Fruit fly (Drosophila melanogaster) whole organism, embryonic: ENCODE measurements around the gene ATPsynepsilonL.
A peak's percentile ranks its signal among the peaks of the same experiment; 100 is the strongest.

Source experiments
- Aef1 ChIP-seq: fragments of 200-800 bp; sonication (Bioruptor generic); IDR thresholded peaks from 3 replicates; pipeline ENCODE4 v1.3.6; 2022; ENCODE audit warnings: missing biosample characterization, missing genetic modification characterization
- BtbVII ChIP-seq: fragments of 200-800 bp; sonication (Bioruptor generic); optimal IDR thresholded peaks from 3 replicates; lab custom pipeline; 2017; ENCODE audit warnings: missing biosample characterization, mild to moderate bottlenecking, missing genetic modification characterization
- Bteb2 ChIP-seq: fragments of 200-800 bp; sonication (Bioruptor generic); optimal IDR thresholded peaks from 2 replicates; lab custom pipeline; 2016; ENCODE audit warnings: missing biosample characterization, missing genetic modification characterization
- CG10321 ChIP-seq: fragments of 200-800 bp; sonication (Bioruptor generic); IDR thresholded peaks from 2 replicates; pipeline ENCODE4 v1.3.6; 2022; ENCODE audit warnings: missing biosample characterization, missing genetic modification characterization
- CG10462 ChIP-seq: fragments of 200-800 bp; sonication (Bioruptor generic); optimal IDR thresholded peaks from 2 replicates; lab custom pipeline; 2016; ENCODE audit warnings: missing biosample characterization, missing genetic modification characterization
- CG11247 ChIP-seq: fragments of 200-800 bp; sonication (Bioruptor generic); IDR thresholded peaks from 2 replicates; pipeline ENCODE4 v1.3.6; 2022; ENCODE audit warnings: missing biosample characterization, missing genetic modification characterization
- CG11560 ChIP-seq: fragments of 200-800 bp; sonication (Bioruptor generic); IDR thresholded peaks from 3 replicates; pipeline ENCODE4 v1.3.6; 2022; ENCODE audit warnings: missing biosample characterization, missing genetic modification characterization
- CG12219 ChIP-seq: fragments of 200-800 bp; sonication (Bioruptor generic); optimal IDR thresholded peaks from 3 replicates; lab custom pipeline; 2018; ENCODE audit warnings: missing biosample characterization, mild to moderate bottlenecking, missing genetic modification characterization
- CG13287 ChIP-seq: fragments of 200-800 bp; sonication (Bioruptor generic); IDR thresholded peaks from 2 replicates; pipeline ENCODE4 v1.3.6; 2022; ENCODE audit warnings: missing biosample characterization, missing genetic modification characterization; ENCODE audit not compliant: partially characterized antibody
- CG14014 ChIP-seq: fragments of 200-800 bp; sonication (Bioruptor generic); IDR thresholded peaks from 2 replicates; pipeline ENCODE4 v1.3.6; 2022; ENCODE audit warnings: missing biosample characterization, missing genetic modification characterization
- CG1603 ChIP-seq: fragments of 200-800 bp; sonication (Bioruptor generic); optimal IDR thresholded peaks from 2 replicates; lab custom pipeline; 2019; ENCODE audit warnings: missing biosample characterization, mild to moderate bottlenecking, missing genetic modification characterization, moderate library complexity
- CG16815 ChIP-seq: fragments of 200-800 bp; sonication (Bioruptor generic); optimal IDR thresholded peaks from 3 replicates; lab custom pipeline; 2017; ENCODE audit warnings: missing biosample characterization, mild to moderate bottlenecking, missing genetic modification characterization
- CG17802 ChIP-seq: fragments of 200-800 bp; sonication (Bioruptor generic); optimal IDR thresholded peaks from 2 replicates; lab custom pipeline; 2018; ENCODE audit warnings: missing biosample characterization, mild to moderate bottlenecking, missing genetic modification characterization, moderate library complexity
- CG17912 ChIP-seq: fragments of 200-800 bp; sonication (Bioruptor generic); optimal IDR thresholded peaks from 2 replicates; lab custom pipeline; 2018; ENCODE audit warnings: missing biosample characterization, mild to moderate bottlenecking, missing genetic modification characterization
- CG2875 ChIP-seq: fragments of 200-800 bp; sonication (Bioruptor generic); optimal IDR thresholded peaks from 2 replicates; lab custom pipeline; 2017; ENCODE audit warnings: missing biosample characterization, mild to moderate bottlenecking, missing genetic modification characterization, missing genetic modification reagents
- CG30403 ChIP-seq: fragments of 200-800 bp; sonication (Bioruptor generic); optimal IDR thresholded peaks from 3 replicates; lab custom pipeline; 2016; ENCODE audit warnings: missing biosample characterization, missing genetic modification characterization
- CG3163 ChIP-seq: fragments of 200-800 bp; sonication (Bioruptor generic); optimal IDR thresholded peaks from 3 replicates; lab custom pipeline; 2016; ENCODE audit warnings: missing biosample characterization, missing genetic modification characterization
- CG3995 ChIP-seq: fragments of 200-800 bp; sonication (Bioruptor generic); optimal IDR thresholded peaks from 3 replicates; lab custom pipeline; 2016; ENCODE audit warnings: missing biosample characterization, missing genetic modification characterization
- CG4282 ChIP-seq: fragments of 200-800 bp; sonication (Bioruptor generic); optimal IDR thresholded peaks from 2 replicates; lab custom pipeline; 2016; ENCODE audit warnings: missing biosample characterization, missing genetic modification characterization
- CG7928 ChIP-seq: fragments of 200-800 bp; sonication (Bioruptor generic); optimal IDR thresholded peaks from 2 replicates; lab custom pipeline; 2017; ENCODE audit warnings: missing biosample characterization, mild to moderate bottlenecking, missing genetic modification characterization
- D ChIP-seq, 2 experiments: fragments of 200-800 bp in 1 of 2; fragments of >200 bp in 1 of 2; sonication (Bioruptor generic) in 1 of 2; optimal IDR thresholded peaks; 2 replicates in 1 of 2; 3 replicates in 1 of 2; lab custom pipeline; 2017; ENCODE audit warnings: mild to moderate bottlenecking in 1 of 2, missing biosample characterization in 1 of 2, missing genetic modification characterization in 1 of 2, missing genetic modification reagents in 1 of 2
- Dbx ChIP-seq: fragments of 200-800 bp; sonication (Bioruptor generic); IDR thresholded peaks from 3 replicates; pipeline ENCODE4 v1.3.6; 2022; ENCODE audit warnings: missing biosample characterization, missing genetic modification characterization
- Dek ChIP-seq: fragments of 200-800 bp; sonication (Bioruptor generic); optimal IDR thresholded peaks from 3 replicates; lab custom pipeline; 2019; ENCODE audit warnings: missing biosample characterization, mild to moderate bottlenecking, missing genetic modification characterization, moderate library complexity
- E2f2 ChIP-seq: fragments of 200-800 bp; sonication (Bioruptor generic); IDR thresholded peaks from 2 replicates; pipeline ENCODE4 v1.3.6; 2022; ENCODE audit warnings: missing biosample characterization, missing genetic modification characterization
- Gug ChIP-seq: fragments of 200-800 bp; sonication (Bioruptor generic); IDR thresholded peaks from 4 replicates; pipeline ENCODE4 v1.3.6; 2022; ENCODE audit warnings: missing biosample characterization, missing genetic modification characterization
- Mad ChIP-seq: fragments of 200-800 bp; sonication (Bioruptor generic); optimal IDR thresholded peaks from 2 replicates; lab custom pipeline; 2016; ENCODE audit warnings: missing biosample characterization, missing genetic modification characterization
- Stat92E ChIP-seq, 3 experiments: fragments of >200 bp in 2 of 3; fragments of 200-800 bp in 1 of 3; sonication (Bioruptor generic) in 1 of 3; optimal IDR thresholded peaks; 2 replicates each; lab custom pipeline; 2017 to 2019; ENCODE audit warnings: missing biosample characterization in 3 of 3, missing genetic modification characterization in 3 of 3, mild to moderate bottlenecking in 1 of 3, moderate library complexity in 1 of 3
- YL-1 ChIP-seq: fragments of 200-800 bp; sonication (Bioruptor generic); optimal IDR thresholded peaks from 3 replicates; lab custom pipeline; 2017; ENCODE audit warnings: missing biosample characterization, mild to moderate bottlenecking, missing genetic modification characterization
- az2 ChIP-seq: fragments of 200-800 bp; sonication (Bioruptor generic); optimal IDR thresholded peaks from 3 replicates; lab custom pipeline; 2016; ENCODE audit warnings: missing biosample characterization, missing genetic modification characterization
- dimm ChIP-seq: fragments of 200-800 bp; sonication (Bioruptor generic); IDR thresholded peaks from 2 replicates; pipeline ENCODE4 v1.3.6; 2022; ENCODE audit warnings: missing biosample characterization, missing genetic modification characterization
- dm ChIP-seq: fragments of 200-800 bp; sonication (Bioruptor generic); optimal IDR thresholded peaks from 3 replicates; lab custom pipeline; 2016; ENCODE audit warnings: missing biosample characterization, missing genetic modification characterization
- dpn ChIP-seq, 2 experiments: fragments of 200-800 bp; sonication (Bioruptor generic); optimal IDR thresholded peaks; 3 replicates each; lab custom pipeline; 2016; ENCODE audit warnings: missing biosample characterization in 2 of 2, missing genetic modification characterization in 2 of 2
- eyg ChIP-seq: fragments of 200-800 bp; sonication (Bioruptor generic); optimal IDR thresholded peaks from 3 replicates; lab custom pipeline; 2016; ENCODE audit warnings: missing biosample characterization, missing genetic modification characterization
- gem ChIP-seq: fragments of 200-800 bp; sonication (Bioruptor generic); optimal IDR thresholded peaks from 2 replicates; lab custom pipeline; 2019; ENCODE audit warnings: missing biosample characterization, mild to moderate bottlenecking, missing genetic modification characterization, moderate library complexity
- h ChIP-seq: fragments of >200 bp; optimal IDR thresholded peaks from 2 replicates; lab custom pipeline; 2017
- ind ChIP-seq: fragments of 200-800 bp; sonication (Bioruptor generic); optimal IDR thresholded peaks from 3 replicates; lab custom pipeline; 2016; ENCODE audit warnings: missing biosample characterization, missing genetic modification characterization
- knrl ChIP-seq: fragments of 200-800 bp; sonication (Bioruptor generic); IDR thresholded peaks from 3 replicates; pipeline ENCODE4 v1.3.6; 2022; ENCODE audit warnings: missing biosample characterization, missing genetic modification characterization; ENCODE audit not compliant: partially characterized antibody
- mirr ChIP-seq: fragments of 200-800 bp; sonication (Bioruptor generic); optimal IDR thresholded peaks from 3 replicates; lab custom pipeline; 2018; ENCODE audit warnings: missing biosample characterization, mild to moderate bottlenecking, missing genetic modification characterization
- nerfin-2 ChIP-seq: fragments of 200-800 bp; sonication (Bioruptor generic); IDR thresholded peaks from 2 replicates; pipeline ENCODE4 v1.3.6; 2022; ENCODE audit warnings: missing biosample characterization, missing genetic modification characterization; ENCODE audit not compliant: partially characterized antibody
- pnt ChIP-seq: fragments of 200-800 bp; sonication (Bioruptor generic); optimal IDR thresholded peaks from 3 replicates; lab custom pipeline; 2016; ENCODE audit warnings: missing biosample characterization, missing genetic modification characterization
- prd ChIP-seq, 3 experiments: fragments of >200 bp in 2 of 3; fragments of 200-800 bp in 1 of 3; sonication (Bioruptor generic) in 1 of 3; optimal IDR thresholded peaks in 2 of 3; IDR thresholded peaks in 1 of 3; 2 replicates in 2 of 3; 3 replicates in 1 of 3; pipeline versions ENCODE4 v1.3.6 to Lab custom; 2017 to 2022; ENCODE audit warnings: missing biosample characterization in 1 of 3, missing genetic modification characterization in 1 of 3
- shn ChIP-seq: fragments of 200-800 bp; sonication (Bioruptor generic); optimal IDR thresholded peaks from 3 replicates; lab custom pipeline; 2016; ENCODE audit warnings: missing biosample characterization, missing genetic modification characterization
- sisA ChIP-seq: fragments of 200-800 bp; sonication (Bioruptor generic); IDR thresholded peaks from 2 replicates; pipeline ENCODE4 v1.3.6; 2022; ENCODE audit warnings: missing biosample characterization, missing genetic modification characterization
- tin ChIP-seq: fragments of 200-800 bp; sonication (Bioruptor generic); optimal IDR thresholded peaks from 3 replicates; lab custom pipeline; 2016; ENCODE audit warnings: missing biosample characterization, missing genetic modification characterization
- tll ChIP-seq, 2 experiments: fragments of 200-800 bp in 1 of 2; fragments of >200 bp in 1 of 2; sonication (Bioruptor generic) in 1 of 2; optimal IDR thresholded peaks; 2 replicates each; lab custom pipeline; 2017 to 2019; ENCODE audit warnings: missing biosample characterization in 2 of 2, missing genetic modification characterization in 2 of 2, mild to moderate bottlenecking in 1 of 2, moderate library complexity in 1 of 2
- trem ChIP-seq: fragments of 200-800 bp; optimal IDR thresholded peaks from 3 replicates; lab custom pipeline; 2019; ENCODE audit warnings: missing biosample characterization, mild to moderate bottlenecking, missing genetic modification characterization, moderate library complexity
- twi ChIP-seq: fragments of 200-800 bp; optimal IDR thresholded peaks from 2 replicates; lab custom pipeline; 2019; ENCODE audit warnings: missing biosample characterization, mild to moderate bottlenecking, missing genetic modification characterization, moderate library complexity
- zen2 ChIP-seq: fragments of 200-800 bp; sonication (Bioruptor generic); IDR thresholded peaks from 3 replicates; pipeline ENCODE4 v1.3.6; 2022; ENCODE audit warnings: missing biosample characterization, missing genetic modification characterization; ENCODE audit not compliant: partially characterized antibody
- zfh1 ChIP-seq: fragments of 200-800 bp; sonication (Bioruptor generic); IDR thresholded peaks from 3 replicates; pipeline ENCODE4 v1.3.6; 2022; ENCODE audit warnings: missing biosample characterization, missing genetic modification characterization

ATPsynepsilonL gene

DNA sequence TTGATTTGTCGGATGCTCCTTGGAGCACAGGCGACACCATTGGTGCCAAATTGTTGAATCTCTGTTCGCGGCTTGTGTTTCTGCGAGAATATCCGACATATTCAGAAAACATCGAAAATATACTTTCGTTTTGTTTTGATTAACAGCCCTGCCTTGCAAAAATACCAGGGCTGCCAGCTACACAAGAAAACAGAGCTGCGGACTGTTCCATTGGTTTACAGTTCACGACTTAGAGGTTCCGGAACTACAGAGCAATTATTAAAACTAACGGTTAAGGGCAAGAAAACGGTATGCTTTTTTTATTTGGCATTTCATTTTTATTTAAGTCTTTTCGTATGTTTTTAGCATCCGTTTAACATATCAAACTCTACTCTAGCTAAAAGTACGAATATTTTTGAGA is 39.6 kb downstream of the ATPsynepsilonL start, which contains the start of gene CG6254:
Gene CG6254, minus strand, starts transcription at position 169 of the 400 bp plus-strand sequence.
- TF ChIP-seq gem (tag; lab: Kevin White, UChicago) (no peak), zen2 (GFP tag; lab: Robert Waterston, UW) (0 out of 3 replicates have a peak, but pooled peaks have one; percentile 24), CG13287 (GFP tag; lab: Robert Waterston, UW) (peak; percentile 68), prd (optimal IDR thresholded peaks at IDR 0.05; lab: Kevin White, UChicago) (no peak), prd (GFP tag; IDR thresholded peaks at IDR 0.05; lab: Robert Waterston, UW) (0 out of 3 replicates have a peak, but pooled peaks have one; percentile 37), CG3995 (GFP tag; lab: Kevin White, UChicago) (peak; percentile 36), mirr (GFP tag; lab: Kevin White, UChicago) (peak; percentile 29), Mad (GFP tag; lab: Kevin White, UChicago) (no peak), knrl (peak; percentile 56), sisA (GFP tag; lab: Robert Waterston, UW) (0 out of 2 replicates have a peak, but pooled peaks have one; percentile 18), eyg (peak; percentile 38), dimm (no peak), h (lab: Kevin White, UChicago) (no peak), nerfin-2 (GFP tag; lab: Robert Waterston, UW) (no peak), BtbVII (GFP tag; lab: Kevin White, UChicago) (no peak), E2f2 (GFP tag; lab: Robert Waterston, UW) (peak; percentile 37), Dek (tag; lab: Kevin White, UChicago) (no peak), az2 (GFP tag; lab: Kevin White, UChicago) (peak; percentile 45), CG17912 (no peak), CG1603 (peak; percentile 68), CG12219 (GFP tag; lab: Kevin White, UChicago) (no peak), tll (GFP tag; optimal IDR thresholded peaks at IDR 0.05; lab: Kevin White, UChicago) (no peak), Gug (GFP tag; lab: Robert Waterston, UW) (peak; percentile 35; the same call in 1 of the 4 replicates), dm (GFP tag; lab: Kevin White, UChicago) (peak; percentile 31), trem (tag; lab: Kevin White, UChicago) (peak; percentile 39), Aef1 (0 out of 3 replicates have a peak, but pooled peaks have one; percentile 19), CG10321 (GFP tag; lab: Robert Waterston, UW) (no peak), CG10462 (GFP tag; lab: Kevin White, UChicago) (peak; percentile 14), CG16815 (GFP tag; lab: Kevin White, UChicago) (no peak), twi (tag; lab: Kevin White, UChicago) (no peak), CG30403 (peak; percentile 59), CG2875 (GFP tag; lab: Kevin White, UChicago) (no peak), dpn (GFP tag; optimal IDR thresholded peaks at IDR 0.05; lab: Kevin White, UChicago) (peak in 1 of 2 experiments; percentile 47), CG7928 (GFP tag; lab: Kevin White, UChicago) (peak; percentile 100), ind (GFP tag; lab: Kevin White, UChicago) (peak; percentile 52), Bteb2 (GFP tag; lab: Kevin White, UChicago) (peak; percentile 36), tin (GFP tag; lab: Kevin White, UChicago) (peak; percentile 47), CG11560 (no peak), Stat92E (GFP tag; optimal IDR thresholded peaks at IDR 0.05; lab: Kevin White, UChicago) (peak in 1 of 3 experiments; percentile 30), CG3163 (GFP tag; lab: Kevin White, UChicago) (peak; percentile 15), CG17802 (tag; lab: Kevin White, UChicago) (peak; percentile 28), CG4282 (GFP tag; lab: Kevin White, UChicago) (no peak), zfh1 (GFP tag; lab: Robert Waterston, UW) (0 out of 3 replicates have a peak, but pooled peaks have one; percentile 30), YL-1 (peak; percentile 46), CG14014 (GFP tag; lab: Robert Waterston, UW) (peak; percentile 64; the same call in 1 of the 2 replicates), pnt (GFP tag; lab: Kevin White, UChicago) (peak; percentile 12), CG11247 (GFP tag; lab: Robert Waterston, UW) (peak; percentile 53; the same call in 1 of the 2 replicates), Dbx (peak; percentile 71), D (optimal IDR thresholded peaks at IDR 0.05; lab: Kevin White, UChicago) (no peak), D (GFP tag; optimal IDR thresholded peaks at IDR 0.05; lab: Kevin White, UChicago) (no peak), shn (GFP tag; lab: Kevin White, UChicago) (peak; percentile 17)
